Fruit fly (Drosophila melanogaster) whole organism, embryonic: ENCODE results near the gene CG33288.

Source experiments
- Abd-B ChIP-seq: fragments of 200-800 bp; sonication (Bioruptor generic); optimal IDR thresholded peaks from 2 replicates; lab custom pipeline; 2018; ENCODE audit warnings: missing biosample characterization, mild to moderate bottlenecking, missing genetic modification characterization, moderate library complexity
- Ada2b ChIP-seq: fragments of 200-800 bp; sonication (Bioruptor generic); IDR thresholded peaks from 2 replicates; pipeline ENCODE4 v1.3.6; 2022; ENCODE audit warnings: missing biosample characterization, missing genetic modification characterization
- Atf3 ChIP-seq: fragments of 200-800 bp; sonication (Bioruptor generic); optimal IDR thresholded peaks from 3 replicates; lab custom pipeline; 2016; ENCODE audit warnings: missing biosample characterization, missing genetic modification characterization
- CG10274 ChIP-seq: fragments of 200-800 bp; sonication (Bioruptor generic); optimal IDR thresholded peaks from 3 replicates; lab custom pipeline; 2017; ENCODE audit warnings: missing biosample characterization, mild to moderate bottlenecking, missing genetic modification characterization
- CG11695 ChIP-seq: fragments of 200-800 bp; sonication (Bioruptor generic); IDR thresholded peaks from 3 replicates; pipeline ENCODE4 v1.3.6; 2022; ENCODE audit warnings: missing biosample characterization, missing genetic modification characterization
- CG11696 ChIP-seq: fragments of 200-800 bp; sonication (Bioruptor generic); IDR thresholded peaks from 2 replicates; pipeline ENCODE4 v1.3.6; 2022; ENCODE audit warnings: missing biosample characterization, missing genetic modification characterization
- CG12071 ChIP-seq: fragments of 200-800 bp; sonication (Bioruptor generic); optimal IDR thresholded peaks from 3 replicates; lab custom pipeline; 2018; ENCODE audit warnings: missing biosample characterization, mild to moderate bottlenecking, missing genetic modification characterization
- CG12391 ChIP-seq: fragments of 200-800 bp; sonication (Bioruptor generic); optimal IDR thresholded peaks from 3 replicates; lab custom pipeline; 2018; ENCODE audit warnings: missing biosample characterization, mild to moderate bottlenecking, missing genetic modification characterization, moderate library complexity
- CG1603 ChIP-seq: fragments of 200-800 bp; sonication (Bioruptor generic); optimal IDR thresholded peaks from 2 replicates; lab custom pipeline; 2019; ENCODE audit warnings: missing biosample characterization, mild to moderate bottlenecking, missing genetic modification characterization, moderate library complexity
- CG17186 ChIP-seq: fragments of 200-800 bp; sonication (Bioruptor generic); optimal IDR thresholded peaks from 3 replicates; lab custom pipeline; 2017; ENCODE audit warnings: missing biosample characterization, missing genetic modification reagents, missing genetic modification characterization
- CG17802 ChIP-seq: fragments of 200-800 bp; sonication (Bioruptor generic); optimal IDR thresholded peaks from 2 replicates; lab custom pipeline; 2018; ENCODE audit warnings: missing biosample characterization, mild to moderate bottlenecking, missing genetic modification characterization, moderate library complexity
- CG18619 ChIP-seq: fragments of 200-800 bp; sonication (Bioruptor generic); optimal IDR thresholded peaks from 3 replicates; lab custom pipeline; 2017; ENCODE audit warnings: missing biosample characterization, mild to moderate bottlenecking, missing genetic modification characterization
- CG2678 ChIP-seq: fragments of 200-800 bp; sonication (Bioruptor generic); optimal IDR thresholded peaks from 3 replicates; lab custom pipeline; 2019; ENCODE audit warnings: missing biosample characterization, mild to moderate bottlenecking, missing genetic modification characterization, moderate library complexity
- CG31441 ChIP-seq: fragments of 200-800 bp; sonication (Bioruptor generic); IDR thresholded peaks from 2 replicates; pipeline ENCODE4 v1.3.6; 2022; ENCODE audit warnings: missing biosample characterization, missing genetic modification characterization
- CG33557 ChIP-seq: fragments of 200-800 bp; sonication (Bioruptor generic); optimal IDR thresholded peaks from 2 replicates; lab custom pipeline; 2019; ENCODE audit warnings: missing biosample characterization, mild to moderate bottlenecking, missing genetic modification characterization, moderate library complexity
- CG4404 ChIP-seq: fragments of 200-800 bp; sonication (Bioruptor generic); IDR thresholded peaks from 2 replicates; pipeline ENCODE4 v1.3.6; 2022; ENCODE audit warnings: missing biosample characterization, missing genetic modification characterization
- CG4730 ChIP-seq: fragments of 200-800 bp; sonication (Bioruptor generic); IDR thresholded peaks from 2 replicates; pipeline ENCODE4 v1.3.6; 2022; ENCODE audit warnings: missing biosample characterization, missing genetic modification characterization
- CG6272 ChIP-seq: fragments of 200-800 bp; sonication (Bioruptor generic); IDR thresholded peaks from 2 replicates; pipeline ENCODE4 v1.3.6; 2022; ENCODE audit warnings: missing biosample characterization, missing genetic modification characterization
- CG6813 ChIP-seq: fragments of 200-800 bp; sonication (Bioruptor generic); optimal IDR thresholded peaks from 2 replicates; lab custom pipeline; 2017; ENCODE audit warnings: missing biosample characterization, missing genetic modification characterization, mild to moderate bottlenecking, moderate library complexity, missing genetic modification reagents
- CG7271 ChIP-seq: fragments of 200-800 bp; sonication (Bioruptor generic); optimal IDR thresholded peaks from 2 replicates; lab custom pipeline; 2018; ENCODE audit warnings: missing biosample characterization, mild to moderate bottlenecking, missing genetic modification characterization, moderate library complexity
- CG7839 ChIP-seq: fragments of 200-800 bp; sonication (Bioruptor generic); optimal IDR thresholded peaks from 3 replicates; lab custom pipeline; 2018; ENCODE audit warnings: missing biosample characterization, mild to moderate bottlenecking, missing genetic modification characterization, moderate library complexity
- CG9932 ChIP-seq: fragments of 200-800 bp; sonication (Bioruptor generic); IDR thresholded peaks from 2 replicates; pipeline ENCODE4 v1.3.6; 2022; ENCODE audit warnings: missing biosample characterization, missing genetic modification characterization
- Doc2 ChIP-seq: fragments of 200-800 bp; sonication (Bioruptor generic); IDR thresholded peaks from 2 replicates; pipeline ENCODE4 v1.3.6; 2022; ENCODE audit warnings: missing biosample characterization, missing genetic modification characterization
- E2f1 ChIP-seq: fragments of 200-800 bp; sonication (Bioruptor generic); IDR thresholded peaks from 2 replicates; pipeline ENCODE4 v1.3.6; 2022; ENCODE audit warnings: missing biosample characterization, missing genetic modification characterization
- E2f2 ChIP-seq: fragments of 200-800 bp; sonication (Bioruptor generic); IDR thresholded peaks from 2 replicates; pipeline ENCODE4 v1.3.6; 2022; ENCODE audit warnings: missing biosample characterization, missing genetic modification characterization
- Ets97D ChIP-seq: fragments of 200-800 bp; sonication (Bioruptor generic); optimal IDR thresholded peaks from 3 replicates; lab custom pipeline; 2016; ENCODE audit warnings: missing biosample characterization, missing genetic modification characterization
- HLH3B ChIP-seq: fragments of 200-800 bp; sonication (Bioruptor generic); IDR thresholded peaks from 2 replicates; pipeline ENCODE4 v1.3.6; 2022; ENCODE audit warnings: missing biosample characterization, missing genetic modification characterization
- HmgZ ChIP-seq: fragments of 200-800 bp; sonication (Bioruptor generic); optimal IDR thresholded peaks from 2 replicates; lab custom pipeline; 2018; ENCODE audit warnings: missing biosample characterization, mild to moderate bottlenecking, missing genetic modification characterization
- Hmr ChIP-seq: fragments of 200-800 bp; sonication (Bioruptor generic); optimal IDR thresholded peaks from 3 replicates; lab custom pipeline; 2017; ENCODE audit warnings: mild to moderate bottlenecking, missing biosample characterization, missing genetic modification reagents, missing genetic modification characterization
- Xbp1 ChIP-seq: fragments of 200-800 bp; sonication (Bioruptor generic); optimal IDR thresholded peaks from 3 replicates; lab custom pipeline; 2016; ENCODE audit warnings: missing biosample characterization, mild to moderate bottlenecking, missing genetic modification characterization
- YL-1 ChIP-seq: fragments of 200-800 bp; sonication (Bioruptor generic); optimal IDR thresholded peaks from 3 replicates; lab custom pipeline; 2017; ENCODE audit warnings: missing biosample characterization, mild to moderate bottlenecking, missing genetic modification characterization
- amos ChIP-seq: fragments of 200-800 bp; sonication (Bioruptor generic); IDR thresholded peaks from 2 replicates; pipeline ENCODE4 v1.3.6; 2022; ENCODE audit warnings: missing biosample characterization, missing genetic modification characterization; ENCODE audit not compliant: partially characterized antibody
- bigmax ChIP-seq: fragments of 200-800 bp; sonication (Bioruptor generic); optimal IDR thresholded peaks from 2 replicates; lab custom pipeline; 2018; ENCODE audit warnings: missing biosample characterization, mild to moderate bottlenecking, missing genetic modification characterization
- crol ChIP-seq: fragments of 200-800 bp; sonication (Bioruptor generic); IDR thresholded peaks from 2 replicates; pipeline ENCODE4 v1.3.6; 2022; ENCODE audit warnings: missing biosample characterization, missing genetic modification characterization
- crp ChIP-seq, 2 experiments: fragments of 200-800 bp; sonication (Bioruptor generic); optimal IDR thresholded peaks; 2 replicates in 1 of 2; 3 replicates in 1 of 2; lab custom pipeline; 2017; ENCODE audit warnings: missing biosample characterization in 2 of 2, missing genetic modification characterization in 2 of 2, mild to moderate bottlenecking in 1 of 2, moderate library complexity in 1 of 2
- gcm ChIP-seq: fragments of 200-800 bp; sonication (Bioruptor generic); optimal IDR thresholded peaks from 2 replicates; lab custom pipeline; 2019; ENCODE audit warnings: missing biosample characterization, mild to moderate bottlenecking, missing genetic modification characterization, moderate library complexity
- gt ChIP-seq: fragments of 200-800 bp; sonication (Bioruptor generic); IDR thresholded peaks from 2 replicates; pipeline ENCODE4 v1.3.6; 2022; ENCODE audit warnings: missing biosample characterization, missing genetic modification characterization
- insv ChIP-seq, 2 experiments: fragments of 200-800 bp; sonication (Bioruptor generic); optimal IDR thresholded peaks; 3 replicates each; lab custom pipeline; 2016 to 2018; ENCODE audit warnings: missing biosample characterization in 2 of 2, missing genetic modification characterization in 2 of 2
- inv ChIP-seq: fragments of 200-800 bp; sonication (Bioruptor generic); IDR thresholded peaks from 2 replicates; pipeline ENCODE4 v1.3.6; 2022; ENCODE audit warnings: missing biosample characterization, missing genetic modification characterization; ENCODE audit not compliant: partially characterized antibody
- kah ChIP-seq: fragments of 200-800 bp; sonication (Bioruptor generic); optimal IDR thresholded peaks from 2 replicates; lab custom pipeline; 2018; ENCODE audit warnings: missing biosample characterization, mild to moderate bottlenecking, missing genetic modification characterization
- ken ChIP-seq: fragments of 200-800 bp; sonication (Bioruptor generic); IDR thresholded peaks from 3 replicates; pipeline ENCODE4 v1.3.6; 2022; ENCODE audit warnings: missing biosample characterization, missing genetic modification characterization
- mirr ChIP-seq: fragments of 200-800 bp; sonication (Bioruptor generic); optimal IDR thresholded peaks from 3 replicates; lab custom pipeline; 2018; ENCODE audit warnings: missing biosample characterization, mild to moderate bottlenecking, missing genetic modification characterization
- nerfin-2 ChIP-seq: fragments of 200-800 bp; sonication (Bioruptor generic); IDR thresholded peaks from 2 replicates; pipeline ENCODE4 v1.3.6; 2022; ENCODE audit warnings: missing biosample characterization, missing genetic modification characterization; ENCODE audit not compliant: partially characterized antibody
- odd ChIP-seq: fragments of 200-800 bp; sonication (Bioruptor generic); optimal IDR thresholded peaks from 2 replicates; lab custom pipeline; 2017; ENCODE audit warnings: missing biosample characterization, mild to moderate bottlenecking, missing genetic modification characterization
- rib ChIP-seq: fragments of 200-800 bp; sonication (Bioruptor generic); IDR thresholded peaks from 2 replicates; pipeline ENCODE4 v1.3.6; 2022; ENCODE audit warnings: missing biosample characterization, missing genetic modification characterization
- sd ChIP-seq: fragments of 200-800 bp; sonication (Bioruptor generic); optimal IDR thresholded peaks from 3 replicates; lab custom pipeline; 2018; ENCODE audit warnings: missing biosample characterization, mild to moderate bottlenecking, missing genetic modification characterization, moderate library complexity
- sob ChIP-seq: fragments of 200-800 bp; sonication (Bioruptor generic); IDR thresholded peaks from 2 replicates; pipeline ENCODE4 v1.3.6; 2022; ENCODE audit warnings: missing biosample characterization, missing genetic modification characterization
- tio ChIP-seq: fragments of 200-800 bp; sonication (Bioruptor generic); optimal IDR thresholded peaks from 2 replicates; lab custom pipeline; 2017; ENCODE audit warnings: missing biosample characterization, missing genetic modification characterization, inconsistent platforms
- zen2 ChIP-seq: fragments of 200-800 bp; sonication (Bioruptor generic); IDR thresholded peaks from 3 replicates; pipeline ENCODE4 v1.3.6; 2022; ENCODE audit warnings: missing biosample characterization, missing genetic modification characterization; ENCODE audit not compliant: partially characterized antibody
- zfh1 ChIP-seq: fragments of 200-800 bp; sonication (Bioruptor generic); IDR thresholded peaks from 3 replicates; pipeline ENCODE4 v1.3.6; 2022; ENCODE audit warnings: missing biosample characterization, missing genetic modification characterization

Gene CG33288

dm6 chr3L:21433744-21434384 lies 6.3 kb downstream of the CG33288 start (continued):
- peak; percentile 5 for TF ChIP-seq HmgZ (tag; lab: Kevin White, UChicago)
- no peak for TF ChIP-seq ken (GFP tag; lab: Robert Waterston, UW)
- TF ChIP-seq inv (GFP tag; lab: Robert Waterston, UW) = no peak
- TF ChIP-seq zen2 (GFP tag; lab: Robert Waterston, UW) = no peak
- no peak for TF ChIP-seq CG6272 (GFP tag; lab: Robert Waterston, UW)
- no peak for TF ChIP-seq Hmr (GFP tag; lab: Kevin White, UChicago)
- TF ChIP-seq Ada2b (GFP tag; lab: Robert Waterston, UW) = no peak
- no peak for TF ChIP-seq CG12071 (GFP tag; lab: Kevin White, UChicago)
- no peak for TF ChIP-seq Abd-B (GFP tag; lab: Kevin White, UChicago)
- TF ChIP-seq CG9932 = 0 out of 2 replicates have a peak, but pooled peaks have one; percentile 35
- peak; percentile 98 for TF ChIP-seq bigmax (GFP tag; lab: Kevin White, UChicago)
- no peak for TF ChIP-seq CG2678 (tag; lab: Kevin White, UChicago)
- no peak for TF ChIP-seq CG6813
- TF ChIP-seq tio (GFP tag; lab: Kevin White, UChicago) = no peak
- TF ChIP-seq crol (GFP tag; lab: Robert Waterston, UW) = peak; percentile 92
- TF ChIP-seq gcm (GFP tag; lab: Kevin White, UChicago) = no peak
- TF ChIP-seq YL-1 (GFP tag; lab: Kevin White, UChicago) = peak; percentile 57
- TF ChIP-seq zfh1 (GFP tag; lab: Robert Waterston, UW) = no peak
- 0 out of 2 replicates have a peak, but pooled peaks have one; percentile 19 for TF ChIP-seq sob (GFP tag; lab: Robert Waterston, UW)
- peak; percentile 20 for TF ChIP-seq E2f2 (GFP tag; lab: Robert Waterston, UW)
- TF ChIP-seq CG4730 = no peak
- TF ChIP-seq sd (tag; lab: Kevin White, UChicago) = no peak
- TF ChIP-seq CG12391 (tag; lab: Kevin White, UChicago) = no peak
- TF ChIP-seq Doc2 (GFP tag; lab: Robert Waterston, UW) = no peak
- TF ChIP-seq E2f1 (GFP tag; lab: Robert Waterston, UW) = no peak
- TF ChIP-seq amos (GFP tag; lab: Robert Waterston, UW) = no peak
- TF ChIP-seq Ets97D (GFP tag; lab: Kevin White, UChicago) = no peak
- TF ChIP-seq odd (GFP tag; lab: Kevin White, UChicago) = no peak
- TF ChIP-seq CG4404 (GFP tag; lab: Robert Waterston, UW) = no peak
- no peak for TF ChIP-seq Atf3 (GFP tag; lab: Kevin White, UChicago)
- peak; percentile 8; the same call in 1 of the 2 replicates for TF ChIP-seq HLH3B (GFP tag; lab: Robert Waterston, UW)
- no peak for TF ChIP-seq CG10274 (GFP tag; lab: Kevin White, UChicago)
- no peak for TF ChIP-seq crp (GFP tag; optimal IDR thresholded peaks at IDR 0.05; lab: Kevin White, UChicago)
- no peak for TF ChIP-seq CG7839 (tag; lab: Kevin White, UChicago)
- TF ChIP-seq CG31441 (GFP tag; lab: Robert Waterston, UW) = no peak
- peak; percentile 12 for TF ChIP-seq Xbp1
- TF ChIP-seq CG18619 (GFP tag; lab: Kevin White, UChicago) = no peak
- no peak for TF ChIP-seq gt
- TF ChIP-seq mirr (GFP tag; lab: Kevin White, UChicago) = no peak
- TF ChIP-seq insv (GFP tag; optimal IDR thresholded peaks at IDR 0.05; lab: Kevin White, UChicago) = no peak
- no peak for TF ChIP-seq CG33557
- no peak for TF ChIP-seq CG17802
- no peak for TF ChIP-seq CG17186 (GFP tag; lab: Kevin White, UChicago)
- TF ChIP-seq kah (GFP tag; lab: Kevin White, UChicago) = peak; percentile 81
- 0 out of 2 replicates have a peak, but pooled peaks have one; percentile 31 for TF ChIP-seq rib (GFP tag; lab: Robert Waterston, UW)
- no peak for TF ChIP-seq nerfin-2 (GFP tag; lab: Robert Waterston, UW)
- no peak for TF ChIP-seq CG1603
- no peak for TF ChIP-seq CG11696 (GFP tag; lab: Robert Waterston, UW)
- TF ChIP-seq CG11695 = no peak
- TF ChIP-seq CG7271 (tag; lab: Kevin White, UChicago) = no peak
